Fruit fly (Drosophila melanogaster): Measurements from ENCODE around the gene skd.

Gene skd

dm6 chr3L:21034281-21035221 lies 7.3 kb upstream of the skd start, which contains the start of gene siz (continued):
- no peak for TF ChIP-seq CG13424 (tag; optimal IDR thresholded peaks at IDR 0.05)
- peak; percentile 30; the same call in 1 of the 2 replicates for TF ChIP-seq ato (GFP tag; IDR thresholded peaks at IDR 0.05; ENCODE audit: partially characterized antibody)
- no peak for TF ChIP-seq croc (GFP tag; conservative IDR thresholded peaks at IDR 0.05)
- TF ChIP-seq Rx (GFP tag; IDR thresholded peaks at IDR 0.05) = no peak
- no peak for TF ChIP-seq corto (GFP tag; optimal IDR thresholded peaks at IDR 0.05)
- TF ChIP-seq gfzf (GFP tag; optimal IDR thresholded peaks at IDR 0.05) = peak; percentile 91
- TF ChIP-seq Fer1 (GFP tag; optimal IDR thresholded peaks at IDR 0.05) = peak; percentile 55
- peak; percentile 41 for TF ChIP-seq CG12219 (GFP tag; optimal IDR thresholded peaks at IDR 0.05)
- TF ChIP-seq bsh (GFP tag; optimal IDR thresholded peaks at IDR 0.05) = no peak
- peak; percentile 43 for TF ChIP-seq CG15269 (tag; optimal IDR thresholded peaks at IDR 0.05)
- no peak for TF ChIP-seq emc (GFP tag; optimal IDR thresholded peaks at IDR 0.05)
- TF ChIP-seq rib (GFP tag; IDR thresholded peaks at IDR 0.05) = peak; percentile 52; the same call in 1 of the 2 replicates
- TF ChIP-seq CG5245 (GFP tag; optimal IDR thresholded peaks at IDR 0.05) = no peak
- 0 out of 2 replicates have a peak, but pooled peaks have one; percentile 26 for TF ChIP-seq sna (GFP tag; IDR thresholded peaks at IDR 0.05; ENCODE audit: partially characterized antibody)
- no peak for TF ChIP-seq wor (GFP tag; IDR thresholded peaks at IDR 0.05)
- no peak for TF ChIP-seq Trl (optimal IDR thresholded peaks at IDR 0.05)
- peak; percentile 5 for TF ChIP-seq Trl (GFP tag; optimal IDR thresholded peaks at IDR 0.05)
- TF ChIP-seq CoRest (tag; optimal IDR thresholded peaks at IDR 0.05) = peak; percentile 54
- TF ChIP-seq gce (GFP tag; IDR thresholded peaks at IDR 0.05) = no peak
- peak; percentile 48 for TF ChIP-seq CG33557 (GFP tag; optimal IDR thresholded peaks at IDR 0.05)
- TF ChIP-seq stc (GFP tag; IDR thresholded peaks at IDR 0.05) = no peak
- peak; percentile 70 for TF ChIP-seq Dp (GFP tag; optimal IDR thresholded peaks at IDR 0.05)
- TF ChIP-seq phol (tag; optimal IDR thresholded peaks at IDR 0.05) = peak; percentile 26
- peak; percentile 1 for TF ChIP-seq Nf-YB (GFP tag; optimal IDR thresholded peaks at IDR 0.05)
- peak in 1 of 2 experiments; percentile 6 for TF ChIP-seq Hr51 (GFP tag; optimal IDR thresholded peaks at IDR 0.05)
- TF ChIP-seq CG13775 (GFP tag; optimal IDR thresholded peaks at IDR 0.05) = peak; percentile 38
- TF ChIP-seq crp (GFP tag; optimal IDR thresholded peaks at IDR 0.05) = peak in 1 of 2 experiments; percentile 31
- no peak for TF ChIP-seq CG8765 (GFP tag; IDR thresholded peaks at IDR 0.05)
- peak; percentile 70 for TF ChIP-seq CG12659 (GFP tag; optimal IDR thresholded peaks at IDR 0.05)
- TF ChIP-seq pros (GFP tag; optimal IDR thresholded peaks at IDR 0.05) = no peak
- TF ChIP-seq onecut (GFP tag; IDR thresholded peaks at IDR 0.05) = 0 out of 2 replicates have a peak, but pooled peaks have one; percentile 16
- TF ChIP-seq CG11695 (GFP tag; IDR thresholded peaks at IDR 0.05) = no peak
- peak; percentile 6 for TF ChIP-seq PHDP (tag; optimal IDR thresholded peaks at IDR 0.05)
- peak; percentile 36 for TF ChIP-seq Hsf (GFP tag; optimal IDR thresholded peaks at IDR 0.05)
- TF ChIP-seq bbx (GFP tag; IDR thresholded peaks at IDR 0.05; ENCODE audit: partially characterized antibody) = peak; percentile 48; the same call in 1 of the 2 replicates
- peak; percentile 57 for TF ChIP-seq Ets97D (GFP tag; optimal IDR thresholded peaks at IDR 0.05)
- TF ChIP-seq CG12744 (GFP tag; optimal IDR thresholded peaks at IDR 0.05) = no peak
- TF ChIP-seq sqz (GFP tag; optimal IDR thresholded peaks at IDR 0.05) = peak; percentile 3
- no peak for TF ChIP-seq CG16815 (GFP tag; optimal IDR thresholded peaks at IDR 0.05)
- peak; percentile 94 for TF ChIP-seq Jarid2 (GFP tag; optimal IDR thresholded peaks at IDR 0.05)
- no peak for TF ChIP-seq crc (GFP tag; optimal IDR thresholded peaks at IDR 0.05)
- TF ChIP-seq Atf-2 (GFP tag; optimal IDR thresholded peaks at IDR 0.05) = peak; percentile 21
- peak; percentile 3 for TF ChIP-seq lbe (GFP tag; optimal IDR thresholded peaks at IDR 0.05)
- no peak for TF ChIP-seq CG32767 (GFP tag; IDR thresholded peaks at IDR 0.05)
- peak; percentile 48 for TF ChIP-seq YL-1 (GFP tag; optimal IDR thresholded peaks at IDR 0.05)
- peak; percentile 98 for TF ChIP-seq CG9797 (GFP tag; optimal IDR thresholded peaks at IDR 0.05)
- no peak for TF ChIP-seq Hand (GFP tag; optimal IDR thresholded peaks at IDR 0.05)
